Worm (Caenorhabditis elegans) whole organism, L4 larva: Measurements from ENCODE around the gene ZK666.1.
A peak's percentile ranks its signal among the peaks of the same experiment; 100 is the strongest.

Source experiments
- D1046.2 ChIP-seq: fragments of 200-800 bp; sonication (Bioruptor generic); IDR thresholded peaks from 2 replicates; pipeline ENCODE4 v1.3.6; 2022; ENCODE audit warnings: missing genetic modification characterization, missing compliant biosample characterization
- T20F7.1 ChIP-seq: fragments of 200-800 bp; sonication (Bioruptor generic); optimal IDR thresholded peaks from 2 replicates; lab custom pipeline; 2018; ENCODE audit warnings: mild to moderate bottlenecking, missing genetic modification characterization, missing compliant biosample characterization
- ama-1 ChIP-seq: fragments of 150-350 bp; optimal IDR thresholded peaks from 2 replicates; lab custom pipeline; 2014; ENCODE audit warnings: inconsistent platforms, mixed read lengths
- arid-1 ChIP-seq: fragments of 200-800 bp; sonication (Bioruptor generic); conservative IDR thresholded peaks from 2 replicates; pipeline ENCODE4 v1.3.6; 2022; ENCODE audit warnings: missing genetic modification reagents, missing genetic modification characterization, missing compliant biosample characterization
- ceh-82 ChIP-seq: sonication (generic microtip); optimal IDR thresholded peaks from 2 replicates; lab custom pipeline; 2017; ENCODE audit warnings: missing biosample characterization, missing genetic modification characterization
- gei-8 ChIP-seq: fragments of 200-800 bp; sonication (Bioruptor generic); optimal IDR thresholded peaks from 2 replicates; lab custom pipeline; 2018; ENCODE audit warnings: mild to moderate bottlenecking, missing genetic modification characterization, missing compliant biosample characterization
- lin-1 ChIP-seq: fragments of 200-800 bp; sonication (Bioruptor generic); IDR thresholded peaks from 2 replicates; pipeline ENCODE4 v1.3.6; 2022; ENCODE audit warnings: missing genetic modification reagents, missing genetic modification characterization, missing compliant biosample characterization
- lin-13 ChIP-seq: fragments of 150-350 bp; optimal IDR thresholded peaks from 2 replicates; lab custom pipeline; 2014; ENCODE audit warnings: missing biosample characterization, missing genetic modification reagents, missing genetic modification characterization
- mxl-2 ChIP-seq: fragments of 200-800 bp; sonication (Bioruptor generic); conservative IDR thresholded peaks from 2 replicates; pipeline ENCODE4 v1.3.6; 2022; ENCODE audit warnings: missing genetic modification reagents, missing genetic modification characterization, missing compliant biosample characterization
- nhr-76 ChIP-seq: fragments of 150-350 bp; optimal IDR thresholded peaks from 2 replicates; lab custom pipeline; 2014; ENCODE audit warnings: missing biosample characterization, missing genetic modification characterization
- pha-4 ChIP-seq, 2 experiments: fragments of 150-350 bp in 1 of 2; fragments of 200-800 bp in 1 of 2; sonication (Bioruptor generic) in 1 of 2; IDR thresholded peaks in 1 of 2; optimal IDR thresholded peaks in 1 of 2; 2 replicates each; pipeline versions ENCODE4 v1.3.6 to Lab custom; 2014 to 2022; ENCODE audit warnings: missing genetic modification characterization in 2 of 2, missing genetic modification reagents in 2 of 2, missing biosample characterization in 1 of 2, missing compliant biosample characterization in 1 of 2
- saeg-2 ChIP-seq: fragments of 200-800 bp; sonication (Bioruptor generic); IDR thresholded peaks from 2 replicates; pipeline ENCODE4 v1.3.6; 2022; ENCODE audit warnings: missing genetic modification reagents, missing genetic modification characterization, missing compliant biosample characterization
- zag-1 ChIP-seq: fragments of 150-350 bp; optimal IDR thresholded peaks from 2 replicates; lab custom pipeline; 2014; ENCODE audit warnings: missing biosample characterization, missing genetic modification characterization

DNA sequence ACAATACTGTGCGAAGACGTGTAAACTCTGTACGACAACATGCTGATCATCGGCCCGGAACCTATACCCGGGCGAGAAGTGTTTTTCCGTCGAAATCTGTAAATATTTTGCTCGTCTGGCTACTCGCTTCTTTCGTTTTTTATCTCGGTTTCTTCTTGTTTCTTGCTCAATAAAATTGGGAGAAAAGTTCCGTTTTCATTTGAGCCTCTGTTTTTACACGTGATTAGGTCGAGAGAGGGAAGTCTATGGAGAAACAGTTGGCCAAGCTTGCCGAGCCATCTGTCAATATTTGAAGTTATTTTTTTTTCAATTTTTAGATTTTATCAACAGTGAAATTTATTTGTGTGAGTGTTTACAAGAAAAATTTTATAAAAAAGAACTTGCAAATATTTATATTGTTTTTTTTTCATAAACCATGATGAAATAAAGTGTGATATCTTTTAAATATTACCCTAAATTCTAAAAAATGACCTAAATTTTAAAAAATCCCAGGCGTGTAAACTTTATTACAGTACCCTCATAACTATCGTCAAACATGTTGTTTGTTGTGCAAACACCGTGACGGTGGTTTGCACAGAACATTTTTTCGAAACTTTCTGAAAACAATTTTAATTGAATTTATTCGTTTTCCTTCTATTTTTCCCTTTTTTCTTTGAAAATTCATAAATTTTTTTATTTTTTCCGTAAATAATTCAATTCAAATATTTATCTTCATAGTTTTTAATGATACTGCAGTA is 26.0 kb downstream of the ZK666.1 start:
- TF ChIP-seq saeg-2 (GFP tag; lab: Robert Waterston, UW) (no peak), lin-13 (GFP tag; lab: Kevin White, UChicago) (no peak), pha-4 (GFP tag; IDR thresholded peaks at IDR 0.05; lab: Robert Waterston, UW) (no peak), pha-4 (tag; optimal IDR thresholded peaks at IDR 0.05; lab: Kevin White, UChicago) (no peak), T20F7.1 (GFP tag; lab: Kevin White, UChicago) (peak; percentile 36), D1046.2 (GFP tag; lab: Robert Waterston, UW) (no peak), mxl-2 (GFP tag; lab: Robert Waterston, UW) (no peak), zag-1 (tag; lab: Kevin White, UChicago) (no peak), gei-8 (GFP tag; lab: Kevin White, UChicago) (no peak), arid-1 (GFP tag; lab: Robert Waterston, UW) (no peak), lin-1 (no peak), nhr-76 (tag; lab: Kevin White, UChicago) (no peak), ceh-82 (tag; lab: Kevin White, UChicago) (no peak), ama-1 (lab: Kevin White, UChicago) (no peak)
